Worm (Caenorhabditis elegans) whole organism, young adult: Measurements from ENCODE around the gene fbxa-114.

ENCODE experiments used
- B0336.3 ChIP-seq: fragments of 200-800 bp; sonication (Bioruptor generic); IDR thresholded peaks from 2 replicates; pipeline ENCODE4 v1.3.6; 2022; ENCODE audit warnings: missing genetic modification characterization, missing compliant biosample characterization
- F49E8.2 ChIP-seq: sonication (generic microtip); optimal IDR thresholded peaks from 3 replicates; lab custom pipeline; 2017; ENCODE audit warnings: missing genetic modification characterization, mild to moderate bottlenecking, missing compliant biosample characterization, antibody characterized with exemption, moderate library complexity; ENCODE audit not compliant: insufficient read depth
- F55B11.4 ChIP-seq: sonication (generic microtip); optimal IDR thresholded peaks from 2 replicates; lab custom pipeline; 2016; ENCODE audit warnings: missing compliant biosample characterization, missing genetic modification characterization, borderline replicate concordance; ENCODE audit not compliant: insufficient read depth
- F57C9.4 ChIP-seq: sonication (generic microtip); optimal IDR thresholded peaks from 2 replicates; lab custom pipeline; 2017; ENCODE audit warnings: mild to moderate bottlenecking, missing genetic modification characterization, missing compliant biosample characterization
- Y67H2A.10 ChIP-seq: fragments of 200-800 bp; sonication (Bioruptor generic); conservative IDR thresholded peaks from 2 replicates; pipeline ENCODE4 v1.3.6; 2022; ENCODE audit warnings: missing genetic modification reagents, missing genetic modification characterization, missing compliant biosample characterization
- akir-1 ChIP-seq: fragments of 200-800 bp; sonication (Bioruptor generic); optimal IDR thresholded peaks from 2 replicates; lab custom pipeline; 2018; ENCODE audit warnings: mild to moderate bottlenecking, missing genetic modification characterization, moderate library complexity, missing compliant biosample characterization
- ama-1 ChIP-seq, 3 experiments: fragments of 150-350 bp in 1 of 3; sonication (generic microtip) in 2 of 3; optimal IDR thresholded peaks; 2 replicates each; lab custom pipeline; 2014 to 2018; ENCODE audit warnings: missing biosample characterization in 2 of 3, missing genetic modification characterization in 2 of 3, missing genetic modification reagents in 2 of 3
- atf-7 ChIP-seq: sonication (generic microtip); optimal IDR thresholded peaks from 2 replicates; lab custom pipeline; 2017; ENCODE audit warnings: mild to moderate bottlenecking, missing genetic modification characterization, missing compliant biosample characterization
- athp-1 ChIP-seq: sonication (generic microtip); optimal IDR thresholded peaks from 2 replicates; lab custom pipeline; 2017; ENCODE audit warnings: mild to moderate bottlenecking, missing genetic modification characterization, missing compliant biosample characterization
- attf-3 ChIP-seq: fragments of 200-800 bp; sonication (Bioruptor generic); conservative IDR thresholded peaks from 2 replicates; pipeline ENCODE4 v1.3.6; 2022; ENCODE audit warnings: missing genetic modification reagents, missing genetic modification characterization, missing compliant biosample characterization
- attf-5 ChIP-seq: fragments of 200-800 bp; sonication (Bioruptor generic); optimal IDR thresholded peaks from 2 replicates; lab custom pipeline; 2018; ENCODE audit warnings: mild to moderate bottlenecking, missing genetic modification characterization, missing compliant biosample characterization
- bed-1 ChIP-seq: fragments of 200-800 bp; sonication (Bioruptor generic); IDR thresholded peaks from 2 replicates; pipeline ENCODE4 v1.3.6; 2022; ENCODE audit warnings: missing genetic modification reagents, missing genetic modification characterization, missing compliant biosample characterization
- ccch-3 ChIP-seq: fragments of 200-800 bp; sonication (Bioruptor generic); optimal IDR thresholded peaks from 2 replicates; lab custom pipeline; 2018; ENCODE audit warnings: mild to moderate bottlenecking, missing genetic modification characterization, missing compliant biosample characterization
- cebp-2 ChIP-seq: fragments of 200-800 bp; sonication (Bioruptor generic); IDR thresholded peaks from 2 replicates; pipeline ENCODE4 v1.3.6; 2022; ENCODE audit warnings: missing genetic modification characterization, missing compliant biosample characterization
- ceh-100 ChIP-seq: fragments of 200-800 bp; sonication (Bioruptor generic); IDR thresholded peaks from 2 replicates; pipeline ENCODE4 v1.3.6; 2022; ENCODE audit warnings: missing genetic modification reagents, missing genetic modification characterization, missing compliant biosample characterization
- ceh-40 ChIP-seq: fragments of 200-800 bp; sonication (Bioruptor generic); IDR thresholded peaks from 2 replicates; pipeline ENCODE4 v1.3.6; 2022; ENCODE audit warnings: missing genetic modification characterization, missing compliant biosample characterization
- chd-7 ChIP-seq: sonication (generic microtip); optimal IDR thresholded peaks from 2 replicates; lab custom pipeline; 2016; ENCODE audit warnings: mild to moderate bottlenecking, missing genetic modification characterization, moderate library complexity, missing compliant biosample characterization
- ekl-4 ChIP-seq: fragments of 200-800 bp; sonication (Bioruptor generic); IDR thresholded peaks from 2 replicates; pipeline ENCODE4 v1.3.6; 2022; ENCODE audit warnings: missing genetic modification reagents, missing genetic modification characterization, missing compliant biosample characterization
- gei-17 ChIP-seq: fragments of 200-800 bp; sonication (Bioruptor generic); optimal IDR thresholded peaks from 2 replicates; lab custom pipeline; 2018; ENCODE audit warnings: mild to moderate bottlenecking, missing genetic modification characterization, missing compliant biosample characterization
- hmg-20 ChIP-seq: fragments of 200-800 bp; sonication (Bioruptor generic); IDR thresholded peaks from 2 replicates; pipeline ENCODE4 v1.3.6; 2022; ENCODE audit warnings: missing genetic modification reagents, missing genetic modification characterization, missing compliant biosample characterization
- hrde-1 ChIP-seq: sonication (generic microtip); optimal IDR thresholded peaks from 2 replicates; lab custom pipeline; 2016; ENCODE audit warnings: missing genetic modification characterization, mild to moderate bottlenecking, missing compliant biosample characterization, moderate library complexity, missing genotype, missing genetic modification reagents, borderline replicate concordance
- lin-26 ChIP-seq: fragments of 200-800 bp; sonication (Bioruptor generic); IDR thresholded peaks from 2 replicates; pipeline ENCODE4 v1.3.6; 2022; ENCODE audit warnings: missing genetic modification reagents, missing genetic modification characterization, missing compliant biosample characterization
- lin-40 ChIP-seq: sonication (generic microtip); optimal IDR thresholded peaks from 2 replicates; lab custom pipeline; 2016; ENCODE audit warnings: missing genetic modification characterization, mild to moderate bottlenecking, missing compliant biosample characterization, missing genotype, missing genetic modification reagents
- lir-1 ChIP-seq: fragments of 200-800 bp; sonication (Bioruptor generic); conservative IDR thresholded peaks from 2 replicates; pipeline ENCODE4 v1.3.6; 2022; ENCODE audit warnings: missing genetic modification reagents, missing genetic modification characterization, missing compliant biosample characterization
- lsy-27 ChIP-seq: sonication (generic microtip); optimal IDR thresholded peaks from 2 replicates; lab custom pipeline; 2017; ENCODE audit warnings: missing genetic modification characterization, mild to moderate bottlenecking, missing compliant biosample characterization, antibody characterized with exemption, missing genotype, borderline replicate concordance; ENCODE audit not compliant: insufficient read depth
- madf-10 ChIP-seq: sonication (generic microtip); optimal IDR thresholded peaks from 2 replicates; lab custom pipeline; 2016; ENCODE audit warnings: mild to moderate bottlenecking, missing genetic modification characterization, missing compliant biosample characterization
- mcd-1 ChIP-seq: fragments of 200-800 bp; sonication (Bioruptor generic); IDR thresholded peaks from 2 replicates; pipeline ENCODE4 v1.3.6; 2022; ENCODE audit warnings: missing genetic modification reagents, missing genetic modification characterization, missing compliant biosample characterization
- nfya-1 ChIP-seq: sonication (generic microtip); optimal IDR thresholded peaks from 2 replicates; lab custom pipeline; 2017; ENCODE audit warnings: antibody characterized with exemption, missing compliant biosample characterization, missing genetic modification characterization, borderline replicate concordance; ENCODE audit not compliant: insufficient read depth
- nhr-80 ChIP-seq: sonication (generic microtip); optimal IDR thresholded peaks from 2 replicates; lab custom pipeline; 2016; ENCODE audit warnings: missing genetic modification characterization, missing compliant biosample characterization
- nhr-90 ChIP-seq: sonication (generic microtip); optimal IDR thresholded peaks from 2 replicates; lab custom pipeline; 2016; ENCODE audit warnings: missing genotype, mild to moderate bottlenecking, missing genetic modification characterization, missing compliant biosample characterization
- snpc-3.4 ChIP-seq: sonication (generic microtip); optimal IDR thresholded peaks from 2 replicates; lab custom pipeline; 2017; ENCODE audit warnings: missing genetic modification characterization, mild to moderate bottlenecking, missing compliant biosample characterization, antibody characterized with exemption, moderate library complexity, missing genotype, missing genetic modification reagents
- sptf-2 ChIP-seq: fragments of 200-800 bp; sonication (Bioruptor generic); optimal IDR thresholded peaks from 2 replicates; lab custom pipeline; 2018; ENCODE audit warnings: mild to moderate bottlenecking, missing genetic modification characterization, missing compliant biosample characterization
- zfh-2 ChIP-seq: fragments of 200-800 bp; sonication (Bioruptor generic); conservative IDR thresholded peaks from 2 replicates; pipeline ENCODE4 v1.3.6; 2022; ENCODE audit warnings: missing genetic modification reagents, missing genetic modification characterization, missing compliant biosample characterization
- ztf-18 ChIP-seq: sonication (generic microtip); optimal IDR thresholded peaks from 2 replicates; lab custom pipeline; 2016; ENCODE audit warnings: missing genotype, mild to moderate bottlenecking, missing genetic modification characterization, missing compliant biosample characterization
- ztf-22 ChIP-seq: fragments of 200-800 bp; sonication (Bioruptor generic); optimal IDR thresholded peaks from 2 replicates; lab custom pipeline; 2018; ENCODE audit warnings: mild to moderate bottlenecking, missing genetic modification characterization, moderate library complexity, missing compliant biosample characterization
- ztf-25 ChIP-seq: fragments of 200-800 bp; sonication (Bioruptor generic); IDR thresholded peaks from 2 replicates; pipeline ENCODE4 v1.3.6; 2022; ENCODE audit warnings: missing genetic modification reagents, missing genetic modification characterization, missing compliant biosample characterization
- ztf-28 ChIP-seq: fragments of 200-800 bp; sonication (Bioruptor generic); IDR thresholded peaks from 2 replicates; pipeline ENCODE4 v1.3.6; 2022; ENCODE audit warnings: missing genetic modification reagents, missing genetic modification characterization, missing compliant biosample characterization

fbxa-114 gene

DNA sequence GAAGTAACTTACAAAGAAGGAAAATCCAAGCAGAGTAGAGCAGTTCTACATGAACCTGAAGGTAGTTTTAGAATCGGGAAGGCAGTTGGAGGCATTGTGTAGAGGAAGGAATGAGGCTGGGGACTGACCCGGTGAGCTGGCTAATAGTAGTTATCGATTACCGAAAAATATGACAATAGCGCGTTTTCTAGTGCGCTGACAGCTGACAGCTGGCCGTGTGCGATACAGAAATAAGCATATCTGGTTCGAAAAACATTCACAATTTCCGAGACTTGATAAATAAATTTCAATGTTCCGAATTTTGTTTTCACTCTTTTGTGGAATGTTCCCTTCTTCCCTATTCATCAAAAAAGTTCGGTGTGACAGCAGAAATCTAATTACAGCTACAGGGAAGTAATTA lies 4.7 kb downstream of the fbxa-114 start, which contains the start of the genes fbxb-59 and srbc-34 (continued):
- no peak for TF ChIP-seq ztf-25 (GFP tag; lab: Robert Waterston, UW)
- no peak for TF ChIP-seq lin-26 (GFP tag; lab: Robert Waterston, UW)
- no peak for TF ChIP-seq hmg-20 (GFP tag; lab: Robert Waterston, UW)

DNA sequence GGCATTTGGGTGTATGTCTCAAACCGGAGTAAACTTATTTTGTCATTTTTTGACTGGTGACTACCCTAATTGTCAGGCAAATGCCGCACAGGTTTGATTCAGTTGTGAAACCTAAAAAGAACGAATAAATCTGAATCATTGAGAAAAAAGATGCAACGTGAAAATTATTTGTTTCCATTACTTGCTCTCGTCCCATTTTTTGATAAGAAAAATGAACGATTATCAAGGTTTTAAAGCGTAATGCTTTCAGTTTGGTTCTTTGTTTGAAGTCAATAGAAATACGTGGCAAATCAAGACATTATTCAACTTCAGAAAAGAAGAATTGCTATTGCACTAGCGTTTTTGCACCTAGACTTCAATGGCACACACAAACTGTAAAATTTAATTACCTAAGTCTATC lies 11.2 kb downstream of the fbxa-114 start, which contains the start of gene Y113G7B.12:
Y113G7B.12 (minus strand) TSS at position 101 of the 400 bp plus-strand sequence.
- TF ChIP-seq sptf-2 (GFP tag; lab: Kevin White, UChicago) (no peak), ekl-4 (GFP tag; lab: Robert Waterston, UW) (no peak), cebp-2 (GFP tag; lab: Robert Waterston, UW) (no peak), bed-1 (GFP tag; lab: Robert Waterston, UW) (no peak), hrde-1 (no peak), lir-1 (GFP tag; lab: Robert Waterston, UW) (no peak), nhr-90 (tag; lab: Kevin White, UChicago) (no peak), athp-1 (tag; lab: Kevin White, UChicago) (no peak), ceh-40 (no peak), zfh-2 (GFP tag; lab: Robert Waterston, UW) (no peak), F57C9.4 (tag; lab: Kevin White, UChicago) (no peak), F55B11.4 (tag; lab: Kevin White, UChicago) (no peak), ztf-22 (GFP tag; lab: Kevin White, UChicago) (no peak), Y67H2A.10 (GFP tag; lab: Robert Waterston, UW) (no peak)

DNA sequence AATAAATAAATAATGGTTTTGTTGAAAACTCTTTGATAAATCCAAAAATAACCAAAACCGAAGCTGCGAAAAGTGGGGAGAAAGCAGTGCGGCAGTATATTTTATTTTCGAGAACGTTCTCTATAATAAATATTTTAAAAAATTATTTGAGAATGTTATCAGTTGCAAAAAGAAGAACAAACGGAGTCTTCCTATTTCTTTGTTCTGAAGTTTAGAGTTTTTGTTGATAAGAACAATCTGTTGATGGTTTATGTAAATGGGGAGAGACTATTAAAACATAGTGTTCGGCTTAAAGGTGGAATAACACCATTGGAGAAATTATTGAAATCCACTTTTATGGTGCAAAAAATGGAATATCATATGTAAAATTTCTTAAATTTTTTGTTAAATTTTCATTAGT lies 11.7 kb downstream of the fbxa-114 start:
- TF ChIP-seq attf-5 (no peak), hmg-20 (GFP tag; lab: Robert Waterston, UW) (no peak), ztf-28 (GFP tag; lab: Robert Waterston, UW) (no peak), gei-17 (GFP tag; lab: Kevin White, UChicago) (no peak), nfya-1 (no peak), mcd-1 (GFP tag; lab: Robert Waterston, UW) (no peak), akir-1 (GFP tag; lab: Kevin White, UChicago) (no peak), ccch-3 (GFP tag; lab: Kevin White, UChicago) (no peak), F49E8.2 (tag; lab: Kevin White, UChicago) (no peak), ceh-100 (no peak), madf-10 (tag; lab: Kevin White, UChicago) (no peak), chd-7 (tag; lab: Kevin White, UChicago) (no peak)

DNA sequence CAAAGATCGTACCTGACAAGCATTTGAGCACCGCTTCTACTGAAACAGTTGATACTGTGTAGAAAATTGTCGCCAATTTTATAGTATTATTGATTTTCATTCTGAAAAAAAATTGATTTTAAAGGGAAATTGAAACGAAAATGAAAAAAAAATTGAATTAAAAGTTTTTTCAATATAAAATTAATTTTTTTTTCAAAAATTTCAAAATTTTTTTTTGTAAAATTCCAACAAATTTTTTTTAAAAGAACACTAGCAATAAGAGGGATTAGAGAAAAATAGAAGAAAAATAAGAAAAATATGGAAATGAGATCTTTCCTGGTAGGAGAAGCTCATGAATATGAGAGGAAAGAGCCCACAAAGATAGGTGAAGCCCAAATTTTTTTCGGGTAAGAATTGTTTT lies 13.8 kb downstream of the fbxa-114 start, which contains the start of gene Y113G7B.11:
Y113G7B.11 (minus strand) TSS at position 101 of the 400 bp plus-strand sequence.
- no peak for TF ChIP-seq ama-1 (optimal IDR thresholded peaks at IDR 0.05; lab: Kevin White, UChicago)
- TF ChIP-seq ama-1 (GFP tag; optimal IDR thresholded peaks at IDR 0.05; lab: Kevin White, UChicago), result no peak
- TF ChIP-seq lin-40, result no peak
- no peak for TF ChIP-seq ztf-28 (GFP tag; lab: Robert Waterston, UW)
- no peak for TF ChIP-seq nhr-80 (tag; lab: Kevin White, UChicago)
- TF ChIP-seq ztf-18 (tag; lab: Kevin White, UChicago), result no peak
- TF ChIP-seq, all 124 proteins: peak for 0

DNA sequence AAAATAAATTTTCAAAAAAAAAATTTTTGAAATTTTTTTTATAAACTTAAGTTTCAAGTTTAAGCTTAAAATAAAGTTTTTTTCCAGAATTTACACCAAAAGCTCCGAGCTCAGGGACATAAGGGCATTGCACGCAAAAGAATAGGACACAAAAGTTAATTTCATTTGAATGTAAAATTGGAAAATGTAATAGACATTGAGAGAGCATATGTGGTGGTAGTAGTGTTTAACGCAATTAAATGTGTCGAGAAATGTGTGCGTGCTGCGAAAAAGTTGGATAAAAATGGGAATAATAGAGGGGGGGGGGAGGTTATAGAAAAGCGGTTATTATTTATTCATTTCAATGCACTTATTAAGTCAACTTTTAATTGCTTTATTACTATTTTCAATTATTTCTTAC lies 19.2 kb downstream of the fbxa-114 start:
- TF ChIP-seq B0336.3 (GFP tag; lab: Robert Waterston, UW), result no peak
- no peak for TF ChIP-seq lsy-27 (tag; lab: Kevin White, UChicago)
- TF ChIP-seq snpc-3.4 (tag; lab: Kevin White, UChicago), result no peak
- TF ChIP-seq attf-3 (GFP tag; lab: Robert Waterston, UW), result no peak
- TF ChIP-seq chd-7 (tag; lab: Kevin White, UChicago), result no peak
- TF ChIP-seq atf-7, result no peak
